Fruit fly (Drosophila melanogaster) whole organism, embryonic: Measurements from ENCODE around the gene Ufd1.
A peak's percentile ranks its signal among the peaks of the same experiment; 100 is the strongest.

Experiments
- Antp ChIP-seq: fragments of 200-800 bp; sonication (Bioruptor generic); optimal IDR thresholded peaks from 3 replicates; lab custom pipeline; 2016; ENCODE audit warnings: missing biosample characterization, missing genetic modification characterization
- Atf6 ChIP-seq: fragments of 200-800 bp; sonication (Bioruptor generic); IDR thresholded peaks from 2 replicates; pipeline ENCODE4 v1.3.6; 2022; ENCODE audit warnings: missing biosample characterization, missing genetic modification characterization
- CG11085 ChIP-seq: fragments of 200-800 bp; sonication (Bioruptor generic); IDR thresholded peaks from 2 replicates; pipeline ENCODE4 v1.3.6; 2022; ENCODE audit warnings: missing biosample characterization, missing genetic modification characterization
- CG11247 ChIP-seq: fragments of 200-800 bp; sonication (Bioruptor generic); IDR thresholded peaks from 2 replicates; pipeline ENCODE4 v1.3.6; 2022; ENCODE audit warnings: missing biosample characterization, missing genetic modification characterization
- CG13287 ChIP-seq: fragments of 200-800 bp; sonication (Bioruptor generic); IDR thresholded peaks from 2 replicates; pipeline ENCODE4 v1.3.6; 2022; ENCODE audit warnings: missing biosample characterization, missing genetic modification characterization; ENCODE audit not compliant: partially characterized antibody
- CG15479 ChIP-seq: fragments of 200-800 bp; sonication (Bioruptor generic); optimal IDR thresholded peaks from 3 replicates; lab custom pipeline; 2019; ENCODE audit warnings: missing biosample characterization, mild to moderate bottlenecking, missing genetic modification characterization, moderate library complexity
- CG1647 ChIP-seq: fragments of 200-800 bp; sonication (Bioruptor generic); optimal IDR thresholded peaks from 3 replicates; lab custom pipeline; 2016; ENCODE audit warnings: missing biosample characterization, missing genetic modification characterization
- CG17359 ChIP-seq: fragments of 200-800 bp; sonication (Bioruptor generic); optimal IDR thresholded peaks from 3 replicates; lab custom pipeline; 2018; ENCODE audit warnings: missing biosample characterization, mild to moderate bottlenecking, missing genetic modification characterization, moderate library complexity
- CG17361 ChIP-seq: fragments of 200-800 bp; sonication (Bioruptor generic); IDR thresholded peaks from 3 replicates; pipeline ENCODE4 v1.3.6; 2022; ENCODE audit warnings: missing biosample characterization, missing genetic modification characterization
- CG17802 ChIP-seq: fragments of 200-800 bp; sonication (Bioruptor generic); optimal IDR thresholded peaks from 2 replicates; lab custom pipeline; 2018; ENCODE audit warnings: missing biosample characterization, mild to moderate bottlenecking, missing genetic modification characterization, moderate library complexity
- CG18599 ChIP-seq: fragments of 200-800 bp; sonication (Bioruptor generic); optimal IDR thresholded peaks from 3 replicates; lab custom pipeline; 2017; ENCODE audit warnings: missing biosample characterization, missing genetic modification characterization, mild to moderate bottlenecking, moderate library complexity, missing genetic modification reagents
- CG18764 ChIP-seq: fragments of 200-800 bp; sonication (Bioruptor generic); optimal IDR thresholded peaks from 3 replicates; lab custom pipeline; 2016; ENCODE audit warnings: missing biosample characterization, missing genetic modification characterization
- CG2116 ChIP-seq: fragments of 200-800 bp; sonication (Bioruptor generic); optimal IDR thresholded peaks from 3 replicates; lab custom pipeline; 2018; ENCODE audit warnings: missing biosample characterization, mild to moderate bottlenecking, missing genetic modification characterization
- CG2199 ChIP-seq: fragments of 200-800 bp; sonication (Bioruptor generic); IDR thresholded peaks from 3 replicates; pipeline ENCODE4 v1.3.6; 2022; ENCODE audit warnings: missing biosample characterization, missing genetic modification characterization
- CG2712 ChIP-seq: fragments of 200-800 bp; optimal IDR thresholded peaks from 3 replicates; lab custom pipeline; 2019; ENCODE audit warnings: missing biosample characterization, mild to moderate bottlenecking, missing genetic modification characterization, moderate library complexity
- CG6254 ChIP-seq: fragments of 200-800 bp; sonication (Bioruptor generic); optimal IDR thresholded peaks from 3 replicates; lab custom pipeline; 2017; ENCODE audit warnings: mild to moderate bottlenecking, missing biosample characterization, missing genetic modification reagents, missing genetic modification characterization
- CG9609 ChIP-seq: fragments of 200-800 bp; sonication (Bioruptor generic); optimal IDR thresholded peaks from 3 replicates; lab custom pipeline; 2016; ENCODE audit warnings: missing biosample characterization, missing genetic modification characterization
- CG9797 ChIP-seq: fragments of 200-800 bp; sonication (Bioruptor generic); optimal IDR thresholded peaks from 3 replicates; lab custom pipeline; 2018; ENCODE audit warnings: missing biosample characterization, mild to moderate bottlenecking, missing genetic modification characterization
- Deaf1 ChIP-seq: fragments of 200-800 bp; optimal IDR thresholded peaks from 3 replicates; lab custom pipeline; 2019; ENCODE audit warnings: missing biosample characterization, mild to moderate bottlenecking, missing genetic modification characterization, moderate library complexity
- Dip3 ChIP-seq: fragments of 200-800 bp; sonication (Bioruptor generic); optimal IDR thresholded peaks from 3 replicates; lab custom pipeline; 2016; ENCODE audit warnings: missing biosample characterization, missing genetic modification characterization
- ERR ChIP-seq: fragments of 200-800 bp; sonication (Bioruptor generic); optimal IDR thresholded peaks from 2 replicates; lab custom pipeline; 2016; ENCODE audit warnings: missing biosample characterization, missing genetic modification characterization
- Gug ChIP-seq: fragments of 200-800 bp; sonication (Bioruptor generic); IDR thresholded peaks from 4 replicates; pipeline ENCODE4 v1.3.6; 2022; ENCODE audit warnings: missing biosample characterization, missing genetic modification characterization
- H15 ChIP-seq: fragments of 200-800 bp; sonication (Bioruptor generic); IDR thresholded peaks from 3 replicates; pipeline ENCODE4 v1.3.6; 2022; ENCODE audit warnings: missing biosample characterization, missing genetic modification characterization
- Hr51 ChIP-seq, 2 experiments: fragments of 200-800 bp; sonication (Bioruptor generic); optimal IDR thresholded peaks; 2 replicates in 1 of 2; 3 replicates in 1 of 2; lab custom pipeline; 2016 to 2018; ENCODE audit warnings: missing biosample characterization in 2 of 2, missing genetic modification characterization in 2 of 2, mild to moderate bottlenecking in 1 of 2, moderate library complexity in 1 of 2
- Hr78 ChIP-seq, 2 experiments: fragments of 200-800 bp in 1 of 2; fragments of >200 bp in 1 of 2; sonication (Bioruptor generic) in 1 of 2; optimal IDR thresholded peaks; 2 replicates each; lab custom pipeline; 2017 to 2019; ENCODE audit warnings: missing biosample characterization in 2 of 2, missing genetic modification characterization in 2 of 2, mild to moderate bottlenecking in 1 of 2, moderate library complexity in 1 of 2
- Lpt ChIP-seq: fragments of >200 bp; optimal IDR thresholded peaks from 2 replicates; lab custom pipeline; 2018; ENCODE audit warnings: missing biosample characterization, missing genetic modification characterization
- Mes4 ChIP-seq: fragments of 200-800 bp; sonication (Bioruptor generic); optimal IDR thresholded peaks from 2 replicates; lab custom pipeline; 2016; ENCODE audit warnings: missing biosample characterization, missing genetic modification characterization
- NC2β ChIP-seq: fragments of 200-800 bp; sonication (Bioruptor generic); optimal IDR thresholded peaks from 2 replicates; lab custom pipeline; 2016; ENCODE audit warnings: missing biosample characterization, missing genetic modification characterization
- Oli ChIP-seq: fragments of 200-800 bp; sonication (Bioruptor generic); optimal IDR thresholded peaks from 2 replicates; lab custom pipeline; 2018; ENCODE audit warnings: missing biosample characterization, mild to moderate bottlenecking, missing genetic modification characterization, moderate library complexity
- Rfx ChIP-seq: fragments of 200-800 bp; sonication (Bioruptor generic); IDR thresholded peaks from 2 replicates; pipeline ENCODE4 v1.3.6; 2022; ENCODE audit warnings: missing biosample characterization, missing genetic modification characterization
- Six4 ChIP-seq: fragments of 200-800 bp; sonication (Bioruptor generic); optimal IDR thresholded peaks from 2 replicates; lab custom pipeline; 2016; ENCODE audit warnings: missing biosample characterization, missing genetic modification characterization
- Spps ChIP-seq: fragments of 200-800 bp; sonication (Bioruptor generic); optimal IDR thresholded peaks from 2 replicates; lab custom pipeline; 2018; ENCODE audit warnings: missing biosample characterization, mild to moderate bottlenecking, missing genetic modification characterization
- Sry-δ ChIP-seq: fragments of 200-800 bp; sonication (Bioruptor generic); optimal IDR thresholded peaks from 2 replicates; lab custom pipeline; 2016; ENCODE audit warnings: missing biosample characterization, missing genetic modification characterization
- btn ChIP-seq: fragments of 200-800 bp; sonication (Bioruptor generic); optimal IDR thresholded peaks from 2 replicates; lab custom pipeline; 2016; ENCODE audit warnings: missing biosample characterization, missing genetic modification characterization
- cad ChIP-seq: fragments of >200 bp; optimal IDR thresholded peaks from 2 replicates; lab custom pipeline; 2017; ENCODE audit warnings: missing biosample characterization, missing genetic modification characterization
- eyg ChIP-seq: fragments of 200-800 bp; sonication (Bioruptor generic); optimal IDR thresholded peaks from 3 replicates; lab custom pipeline; 2016; ENCODE audit warnings: missing biosample characterization, missing genetic modification characterization
- ftz-f1 ChIP-seq: fragments of 200-800 bp; sonication (Bioruptor generic); optimal IDR thresholded peaks from 2 replicates; lab custom pipeline; 2016; ENCODE audit warnings: missing biosample characterization, missing genetic modification characterization
- fu2 ChIP-seq: fragments of 200-800 bp; sonication (Bioruptor generic); optimal IDR thresholded peaks from 2 replicates; lab custom pipeline; 2016; ENCODE audit warnings: missing biosample characterization, missing genetic modification characterization
- gce ChIP-seq: fragments of 200-800 bp; sonication (Bioruptor generic); IDR thresholded peaks from 3 replicates; pipeline ENCODE4 v1.3.6; 2022; ENCODE audit warnings: missing biosample characterization, missing genetic modification characterization
- ind ChIP-seq: fragments of 200-800 bp; sonication (Bioruptor generic); optimal IDR thresholded peaks from 3 replicates; lab custom pipeline; 2016; ENCODE audit warnings: missing biosample characterization, missing genetic modification characterization
- insv ChIP-seq, 2 experiments: fragments of 200-800 bp; sonication (Bioruptor generic); optimal IDR thresholded peaks; 3 replicates each; lab custom pipeline; 2016 to 2018; ENCODE audit warnings: missing biosample characterization in 2 of 2, missing genetic modification characterization in 2 of 2
- lilli ChIP-seq: fragments of 200-800 bp; sonication (Bioruptor generic); optimal IDR thresholded peaks from 3 replicates; lab custom pipeline; 2016; ENCODE audit warnings: missing biosample characterization, missing genetic modification characterization
- p53 ChIP-seq: fragments of 200-800 bp; sonication (Bioruptor generic); optimal IDR thresholded peaks from 2 replicates; lab custom pipeline; 2016; ENCODE audit warnings: missing biosample characterization, missing genetic modification characterization
- pfk ChIP-seq: fragments of 200-800 bp; sonication (Bioruptor generic); optimal IDR thresholded peaks from 2 replicates; lab custom pipeline; 2018; ENCODE audit warnings: missing biosample characterization, mild to moderate bottlenecking, missing genetic modification characterization, moderate library complexity
- pum ChIP-seq: fragments of 200-800 bp; sonication (Bioruptor generic); optimal IDR thresholded peaks from 2 replicates; lab custom pipeline; 2016; ENCODE audit warnings: missing biosample characterization, missing genetic modification characterization
- repo ChIP-seq: fragments of 200-800 bp; sonication (Bioruptor generic); optimal IDR thresholded peaks from 2 replicates; lab custom pipeline; 2016; ENCODE audit warnings: missing biosample characterization, missing genetic modification characterization
- sna ChIP-seq: fragments of 200-800 bp; sonication (Bioruptor generic); IDR thresholded peaks from 2 replicates; pipeline ENCODE4 v1.3.6; 2022; ENCODE audit warnings: missing biosample characterization, missing genetic modification characterization; ENCODE audit not compliant: partially characterized antibody
- stwl ChIP-seq: fragments of 200-800 bp; sonication (Bioruptor generic); optimal IDR thresholded peaks from 3 replicates; lab custom pipeline; 2018; ENCODE audit warnings: missing biosample characterization, mild to moderate bottlenecking, missing genetic modification characterization, moderate library complexity
- tap ChIP-seq: fragments of 200-800 bp; optimal IDR thresholded peaks from 3 replicates; lab custom pipeline; 2019; ENCODE audit warnings: missing biosample characterization, mild to moderate bottlenecking, missing genetic modification characterization, moderate library complexity
- trem ChIP-seq: fragments of 200-800 bp; optimal IDR thresholded peaks from 3 replicates; lab custom pipeline; 2019; ENCODE audit warnings: missing biosample characterization, mild to moderate bottlenecking, missing genetic modification characterization, moderate library complexity

Gene Ufd1

DNA sequence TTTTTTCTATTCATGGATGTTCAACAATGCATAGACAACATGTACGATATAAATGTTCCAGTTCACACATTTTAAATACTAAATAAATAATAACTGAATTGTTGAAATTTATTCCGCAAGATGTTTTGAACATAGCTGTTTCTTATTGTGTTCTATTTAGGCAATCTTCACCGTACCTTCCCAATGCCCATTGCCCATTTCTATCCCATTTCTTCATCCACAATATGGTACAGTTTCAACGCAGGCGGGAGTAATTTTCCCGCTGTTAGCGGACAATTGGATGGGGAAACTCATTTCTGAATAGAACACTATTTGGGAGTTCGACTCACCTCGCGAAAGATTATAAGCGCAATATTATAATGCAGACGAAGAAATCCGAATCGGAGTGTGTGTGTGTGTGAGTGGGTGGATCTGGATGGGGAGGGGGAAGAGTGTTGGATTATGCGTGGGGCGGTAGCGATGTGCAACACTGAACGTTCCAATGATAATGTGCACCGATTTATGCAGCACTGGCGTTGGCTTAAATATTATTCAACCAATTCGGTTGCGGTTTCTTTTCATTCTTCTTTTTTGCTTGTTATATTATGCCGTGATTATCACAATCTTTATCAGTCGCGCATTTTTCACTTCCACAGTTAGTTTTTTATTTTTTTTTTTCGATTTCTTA, 30.9 kb downstream of the Ufd1 start:
- TF ChIP-seq Oli: peak; percentile 6
- peak; percentile 45 for TF ChIP-seq btn
- TF ChIP-seq Dip3 (GFP tag; lab: Kevin White, UChicago): peak; percentile 48
- peak; percentile 60 for TF ChIP-seq NC2β (GFP tag; lab: Kevin White, UChicago)
- peak; percentile 30 for TF ChIP-seq lilli (GFP tag; lab: Kevin White, UChicago)
- peak; percentile 75 for TF ChIP-seq ftz-f1 (GFP tag; lab: Kevin White, UChicago)
- TF ChIP-seq CG9609: peak; percentile 22
- TF ChIP-seq Rfx (GFP tag; lab: Robert Waterston, UW): peak; percentile 53
- no peak for TF ChIP-seq cad (GFP tag; lab: Kevin White, UChicago)
- no peak for TF ChIP-seq Hr78 (GFP tag; optimal IDR thresholded peaks at IDR 0.05; lab: Kevin White, UChicago)
- TF ChIP-seq CG17361 (GFP tag; lab: Robert Waterston, UW): no peak
- TF ChIP-seq CG17359 (tag; lab: Kevin White, UChicago): peak; percentile 30
- TF ChIP-seq Antp (GFP tag; lab: Kevin White, UChicago): peak; percentile 63
- no peak for TF ChIP-seq CG9797 (GFP tag; lab: Kevin White, UChicago)
- peak in 1 of 2 experiments; percentile 33 for TF ChIP-seq insv (GFP tag; optimal IDR thresholded peaks at IDR 0.05; lab: Kevin White, UChicago)
- peak; percentile 24 for TF ChIP-seq CG2712 (tag; lab: Kevin White, UChicago)
- TF ChIP-seq CG15479 (GFP tag; lab: Kevin White, UChicago): no peak
- peak; percentile 37; the same call in 2 of the 3 replicates for TF ChIP-seq H15 (GFP tag; lab: Robert Waterston, UW)
- TF ChIP-seq Mes4: peak; percentile 57
- TF ChIP-seq pfk (GFP tag; lab: Kevin White, UChicago): no peak
- TF ChIP-seq Hr51 (GFP tag; optimal IDR thresholded peaks at IDR 0.05; lab: Kevin White, UChicago): peak in 1 of 2 experiments; percentile 66
- peak; percentile 34 for TF ChIP-seq fu2 (GFP tag; lab: Kevin White, UChicago)
- TF ChIP-seq stwl (tag; lab: Kevin White, UChicago): peak; percentile 85
- 0 out of 3 replicates have a peak, but pooled peaks have one; percentile 46 for TF ChIP-seq CG2199 (GFP tag; lab: Robert Waterston, UW)
- TF ChIP-seq CG18764 (GFP tag; lab: Kevin White, UChicago): peak; percentile 52
- TF ChIP-seq Atf6 (GFP tag; lab: Robert Waterston, UW): peak; percentile 41; the same call in 1 of the 2 replicates
- no peak for TF ChIP-seq CG11085 (GFP tag; lab: Robert Waterston, UW)
- TF ChIP-seq CG11247 (GFP tag; lab: Robert Waterston, UW): peak; percentile 68
- no peak for TF ChIP-seq gce (GFP tag; lab: Robert Waterston, UW)
- peak; percentile 44 for TF ChIP-seq ind (GFP tag; lab: Kevin White, UChicago)
- peak; percentile 12 for TF ChIP-seq CG17802 (tag; lab: Kevin White, UChicago)
- TF ChIP-seq ERR (GFP tag; lab: Kevin White, UChicago): peak; percentile 64
- peak; percentile 53 for TF ChIP-seq Sry-δ (GFP tag; lab: Kevin White, UChicago)
- peak; percentile 61 for TF ChIP-seq pum (GFP tag; lab: Kevin White, UChicago)
- no peak for TF ChIP-seq sna (GFP tag; lab: Robert Waterston, UW)
- TF ChIP-seq p53: peak; percentile 29
- TF ChIP-seq CG2116: peak; percentile 6
- TF ChIP-seq tap (tag; lab: Kevin White, UChicago): no peak
- TF ChIP-seq CG13287 (GFP tag; lab: Robert Waterston, UW): no peak; the same call in 1 of the 2 replicates
- peak; percentile 44; the same call in 2 of the 4 replicates for TF ChIP-seq Gug
- no peak for TF ChIP-seq Lpt (GFP tag; lab: Kevin White, UChicago)
- peak; percentile 60 for TF ChIP-seq Deaf1
- TF ChIP-seq repo: peak; percentile 56
- no peak for TF ChIP-seq Spps (tag; lab: Kevin White, UChicago)
- TF ChIP-seq CG18599 (GFP tag; lab: Kevin White, UChicago): peak; percentile 47
- peak; percentile 32 for TF ChIP-seq trem (tag; lab: Kevin White, UChicago)
- TF ChIP-seq eyg (GFP tag; lab: Kevin White, UChicago): peak; percentile 27
- peak; percentile 26 for TF ChIP-seq CG6254 (GFP tag; lab: Kevin White, UChicago)
- peak; percentile 28 for TF ChIP-seq Six4 (GFP tag; lab: Kevin White, UChicago)
- peak; percentile 67 for TF ChIP-seq CG1647 (GFP tag; lab: Kevin White, UChicago)
